Fruit fly (Drosophila melanogaster) whole organism, embryonic: ENCODE measurements around the gene Sdhaf3.
A peak's percentile ranks its signal among the peaks of the same experiment; 100 is the strongest.

Experiments
- Adf1 ChIP-seq: fragments of 200-800 bp; sonication (Bioruptor generic); IDR thresholded peaks from 2 replicates; pipeline ENCODE4 v1.3.6; 2022; ENCODE audit warnings: missing biosample characterization, missing genetic modification characterization
- Antp ChIP-seq: fragments of 200-800 bp; sonication (Bioruptor generic); optimal IDR thresholded peaks from 3 replicates; lab custom pipeline; 2016; ENCODE audit warnings: missing biosample characterization, missing genetic modification characterization
- CG10959 ChIP-seq: fragments of 200-800 bp; sonication (Bioruptor generic); IDR thresholded peaks from 2 replicates; pipeline ENCODE4 v1.3.6; 2022; ENCODE audit warnings: missing biosample characterization, missing genetic modification characterization
- CG12155 ChIP-seq: fragments of 200-800 bp; sonication (Bioruptor generic); optimal IDR thresholded peaks from 3 replicates; lab custom pipeline; 2016; ENCODE audit warnings: missing biosample characterization, missing genetic modification characterization
- CG12942 ChIP-seq: fragments of 200-800 bp; sonication (Bioruptor generic); optimal IDR thresholded peaks from 3 replicates; lab custom pipeline; 2016; ENCODE audit warnings: missing biosample characterization, missing genetic modification characterization
- CG13424 ChIP-seq: fragments of 200-800 bp; sonication (Bioruptor generic); optimal IDR thresholded peaks from 2 replicates; lab custom pipeline; 2019; ENCODE audit warnings: missing biosample characterization, mild to moderate bottlenecking, missing genetic modification characterization, moderate library complexity
- CG15514 ChIP-seq: fragments of 200-800 bp; sonication (Bioruptor generic); optimal IDR thresholded peaks from 3 replicates; lab custom pipeline; 2017; ENCODE audit warnings: missing biosample characterization, missing genetic modification characterization, mild to moderate bottlenecking, moderate library complexity, missing genetic modification reagents
- CG15601 ChIP-seq: fragments of 200-800 bp; sonication (Bioruptor generic); optimal IDR thresholded peaks from 3 replicates; lab custom pipeline; 2019; ENCODE audit warnings: missing biosample characterization, mild to moderate bottlenecking, missing genetic modification characterization, moderate library complexity
- CG1603 ChIP-seq: fragments of 200-800 bp; sonication (Bioruptor generic); optimal IDR thresholded peaks from 2 replicates; lab custom pipeline; 2019; ENCODE audit warnings: missing biosample characterization, mild to moderate bottlenecking, missing genetic modification characterization, moderate library complexity
- CG16779 ChIP-seq: fragments of 200-800 bp; sonication (Bioruptor generic); IDR thresholded peaks from 2 replicates; pipeline ENCODE4 v1.3.6; 2022; ENCODE audit warnings: missing biosample characterization, missing genetic modification characterization
- CG17361 ChIP-seq: fragments of 200-800 bp; sonication (Bioruptor generic); IDR thresholded peaks from 3 replicates; pipeline ENCODE4 v1.3.6; 2022; ENCODE audit warnings: missing biosample characterization, missing genetic modification characterization
- CG17385 ChIP-seq: fragments of 200-800 bp; sonication (Bioruptor generic); optimal IDR thresholded peaks from 3 replicates; lab custom pipeline; 2018; ENCODE audit warnings: missing biosample characterization, mild to moderate bottlenecking, missing genetic modification characterization
- CG2116 ChIP-seq: fragments of 200-800 bp; sonication (Bioruptor generic); optimal IDR thresholded peaks from 3 replicates; lab custom pipeline; 2018; ENCODE audit warnings: missing biosample characterization, mild to moderate bottlenecking, missing genetic modification characterization
- CG2120 ChIP-seq: fragments of 200-800 bp; sonication (Bioruptor generic); optimal IDR thresholded peaks from 3 replicates; lab custom pipeline; 2016; ENCODE audit warnings: missing biosample characterization, missing genetic modification characterization
- CG2712 ChIP-seq: fragments of 200-800 bp; optimal IDR thresholded peaks from 3 replicates; lab custom pipeline; 2019; ENCODE audit warnings: missing biosample characterization, mild to moderate bottlenecking, missing genetic modification characterization, moderate library complexity
- CG31224 ChIP-seq: fragments of 200-800 bp; sonication (Bioruptor generic); IDR thresholded peaks from 2 replicates; pipeline ENCODE4 v1.3.6; 2022; ENCODE audit warnings: missing biosample characterization, missing genetic modification characterization
- CG3163 ChIP-seq: fragments of 200-800 bp; sonication (Bioruptor generic); optimal IDR thresholded peaks from 3 replicates; lab custom pipeline; 2016; ENCODE audit warnings: missing biosample characterization, missing genetic modification characterization
- CG4360 ChIP-seq: fragments of 200-800 bp; sonication (Bioruptor generic); IDR thresholded peaks from 2 replicates; pipeline ENCODE4 v1.3.6; 2022; ENCODE audit warnings: missing biosample characterization, missing genetic modification characterization
- CG4404 ChIP-seq: fragments of 200-800 bp; sonication (Bioruptor generic); IDR thresholded peaks from 2 replicates; pipeline ENCODE4 v1.3.6; 2022; ENCODE audit warnings: missing biosample characterization, missing genetic modification characterization
- CG6272 ChIP-seq: fragments of 200-800 bp; sonication (Bioruptor generic); IDR thresholded peaks from 2 replicates; pipeline ENCODE4 v1.3.6; 2022; ENCODE audit warnings: missing biosample characterization, missing genetic modification characterization
- CG8290 ChIP-seq, 3 experiments: fragments of 200-800 bp; sonication (Bioruptor generic); optimal IDR thresholded peaks; 2 replicates each; lab custom pipeline; 2016 to 2019; ENCODE audit warnings: missing biosample characterization in 3 of 3, missing genetic modification characterization in 3 of 3, mild to moderate bottlenecking in 2 of 3, moderate library complexity in 1 of 3
- CG8944 ChIP-seq: fragments of 200-800 bp; sonication (Bioruptor generic); optimal IDR thresholded peaks from 3 replicates; lab custom pipeline; 2016; ENCODE audit warnings: missing biosample characterization, missing genetic modification characterization
- CG9932 ChIP-seq: fragments of 200-800 bp; sonication (Bioruptor generic); IDR thresholded peaks from 2 replicates; pipeline ENCODE4 v1.3.6; 2022; ENCODE audit warnings: missing biosample characterization, missing genetic modification characterization
- Dll ChIP-seq: fragments of 200-800 bp; sonication (Bioruptor generic); IDR thresholded peaks from 4 replicates; pipeline ENCODE4 v1.3.6; 2022; ENCODE audit warnings: missing biosample characterization, missing genetic modification characterization; ENCODE audit not compliant: partially characterized antibody
- Dp ChIP-seq: fragments of 200-800 bp; sonication (Bioruptor generic); optimal IDR thresholded peaks from 2 replicates; lab custom pipeline; 2018; ENCODE audit warnings: missing biosample characterization, mild to moderate bottlenecking, missing genetic modification characterization, moderate library complexity
- HLH4C ChIP-seq: fragments of 200-800 bp; sonication (Bioruptor generic); IDR thresholded peaks from 3 replicates; pipeline ENCODE4 v1.3.6; 2022; ENCODE audit warnings: missing biosample characterization, missing genetic modification characterization; ENCODE audit not compliant: partially characterized antibody
- NC2β ChIP-seq: fragments of 200-800 bp; sonication (Bioruptor generic); optimal IDR thresholded peaks from 2 replicates; lab custom pipeline; 2016; ENCODE audit warnings: missing biosample characterization, missing genetic modification characterization
- NFAT ChIP-seq: fragments of 200-800 bp; sonication (Bioruptor generic); IDR thresholded peaks from 2 replicates; pipeline ENCODE4 v1.3.6; 2022; ENCODE audit warnings: missing biosample characterization, missing genetic modification characterization
- Nf-YC ChIP-seq: fragments of 200-800 bp; optimal IDR thresholded peaks from 3 replicates; lab custom pipeline; 2019; ENCODE audit warnings: missing biosample characterization, mild to moderate bottlenecking, missing genetic modification characterization, moderate library complexity
- NfI ChIP-seq: fragments of 200-800 bp; sonication (Bioruptor generic); optimal IDR thresholded peaks from 3 replicates; lab custom pipeline; 2018; ENCODE audit warnings: missing biosample characterization, mild to moderate bottlenecking, missing genetic modification characterization, moderate library complexity
- Pdp1 ChIP-seq, 2 experiments: fragments of 200-800 bp; sonication (Bioruptor generic); optimal IDR thresholded peaks; 3 replicates each; lab custom pipeline; 2016; ENCODE audit warnings: missing biosample characterization in 2 of 2, missing genetic modification characterization in 2 of 2, mild to moderate bottlenecking in 1 of 2, moderate library complexity in 1 of 2
- Rfx ChIP-seq: fragments of 200-800 bp; sonication (Bioruptor generic); IDR thresholded peaks from 2 replicates; pipeline ENCODE4 v1.3.6; 2022; ENCODE audit warnings: missing biosample characterization, missing genetic modification characterization
- Sin3A ChIP-seq: fragments of >200 bp; optimal IDR thresholded peaks from 2 replicates; lab custom pipeline; 2018
- Stat92E ChIP-seq, 3 experiments: fragments of >200 bp in 2 of 3; fragments of 200-800 bp in 1 of 3; sonication (Bioruptor generic) in 1 of 3; optimal IDR thresholded peaks; 2 replicates each; lab custom pipeline; 2017 to 2019; ENCODE audit warnings: missing biosample characterization in 3 of 3, missing genetic modification characterization in 3 of 3, mild to moderate bottlenecking in 1 of 3, moderate library complexity in 1 of 3
- cwo ChIP-seq: fragments of 200-800 bp; sonication (Bioruptor generic); optimal IDR thresholded peaks from 3 replicates; lab custom pipeline; 2017; ENCODE audit warnings: missing biosample characterization, missing genetic modification characterization, mild to moderate bottlenecking, moderate library complexity, missing genetic modification reagents
- jigr1 ChIP-seq: fragments of 200-800 bp; sonication (Bioruptor generic); IDR thresholded peaks from 3 replicates; pipeline ENCODE4 v1.3.6; 2022; ENCODE audit warnings: missing biosample characterization, missing genetic modification characterization
- kah ChIP-seq: fragments of 200-800 bp; sonication (Bioruptor generic); optimal IDR thresholded peaks from 2 replicates; lab custom pipeline; 2018; ENCODE audit warnings: missing biosample characterization, mild to moderate bottlenecking, missing genetic modification characterization
- lbe ChIP-seq: fragments of 200-800 bp; sonication (Bioruptor generic); optimal IDR thresholded peaks from 2 replicates; lab custom pipeline; 2016; ENCODE audit warnings: missing biosample characterization, mild to moderate bottlenecking, missing genetic modification characterization
- lov ChIP-seq, 2 experiments: fragments of 200-800 bp in 1 of 2; fragments of >200 bp in 1 of 2; sonication (Bioruptor generic) in 1 of 2; IDR thresholded peaks in 1 of 2; optimal IDR thresholded peaks in 1 of 2; 2 replicates in 1 of 2; 3 replicates in 1 of 2; pipeline versions ENCODE4 v1.3.6 to Lab custom; 2017 to 2022; ENCODE audit warnings: missing biosample characterization in 1 of 2, missing genetic modification characterization in 1 of 2
- mirr ChIP-seq: fragments of 200-800 bp; sonication (Bioruptor generic); optimal IDR thresholded peaks from 3 replicates; lab custom pipeline; 2018; ENCODE audit warnings: missing biosample characterization, mild to moderate bottlenecking, missing genetic modification characterization
- row ChIP-seq: fragments of 200-800 bp; sonication (Bioruptor generic); IDR thresholded peaks from 3 replicates; pipeline ENCODE4 v1.3.6; 2022; ENCODE audit warnings: missing biosample characterization, missing genetic modification characterization
- scrt ChIP-seq: fragments of 200-800 bp; sonication (Bioruptor generic); optimal IDR thresholded peaks from 2 replicates; lab custom pipeline; 2018; ENCODE audit warnings: missing biosample characterization, mild to moderate bottlenecking, missing genetic modification characterization, moderate library complexity
- sens ChIP-seq: fragments of 200-800 bp; sonication (Bioruptor generic); peaks from one replicate; lab custom pipeline; 2016; ENCODE audit warnings: missing biosample characterization, missing genetic modification characterization
- slbo ChIP-seq: fragments of 200-800 bp; sonication (Bioruptor generic); IDR thresholded peaks from 2 replicates; pipeline ENCODE4 v1.3.6; 2022; ENCODE audit warnings: missing biosample characterization, missing genetic modification characterization
- trem ChIP-seq: fragments of 200-800 bp; optimal IDR thresholded peaks from 3 replicates; lab custom pipeline; 2019; ENCODE audit warnings: missing biosample characterization, mild to moderate bottlenecking, missing genetic modification characterization, moderate library complexity
- unc-4 ChIP-seq: fragments of 200-800 bp; sonication (Bioruptor generic); IDR thresholded peaks from 2 replicates; pipeline ENCODE4 v1.3.6; 2022; ENCODE audit warnings: missing biosample characterization, missing genetic modification characterization; ENCODE audit not compliant: partially characterized antibody
- vvl ChIP-seq: fragments of 200-800 bp; sonication (Bioruptor generic); IDR thresholded peaks from 2 replicates; pipeline ENCODE4 v1.3.6; 2022; ENCODE audit warnings: missing biosample characterization, missing genetic modification characterization
- wek ChIP-seq: fragments of 200-800 bp; sonication (Bioruptor generic); optimal IDR thresholded peaks from 3 replicates; lab custom pipeline; 2018; ENCODE audit warnings: missing biosample characterization, mild to moderate bottlenecking, missing genetic modification characterization, moderate library complexity

The Sdhaf3 gene

DNA sequence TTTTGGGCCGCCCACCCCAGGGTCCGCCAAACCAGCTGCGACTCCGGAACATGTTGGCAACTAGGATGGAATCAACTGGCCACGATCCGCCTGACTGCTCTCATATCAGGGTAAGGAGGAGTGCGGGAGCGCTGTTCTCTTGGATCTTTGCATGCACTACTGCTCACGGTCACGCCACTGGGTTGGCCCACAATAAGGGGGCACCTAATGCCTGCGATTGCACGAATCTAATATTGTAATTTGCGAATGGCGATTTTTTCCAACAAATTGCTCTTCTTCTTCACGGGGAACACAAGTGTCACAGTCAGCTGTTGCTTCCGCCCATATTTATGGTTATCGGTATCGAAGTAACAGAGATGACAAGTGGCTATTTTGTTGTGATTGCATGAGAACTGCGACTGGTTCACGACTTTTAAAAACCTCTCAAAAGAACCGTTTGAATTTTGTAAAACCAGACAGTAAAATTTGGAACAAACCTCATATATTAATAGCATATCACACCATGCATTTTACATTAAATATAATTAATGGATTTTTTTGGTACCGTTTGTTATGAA, 40.8 kb downstream of the Sdhaf3 start, which contains the start of gene ema (continued):
- TF ChIP-seq scrt (GFP tag; lab: Kevin White, UChicago) = peak; percentile 89
- TF ChIP-seq Rfx (GFP tag; lab: Robert Waterston, UW) = peak; percentile 49; the same call in 1 of the 2 replicates
- TF ChIP-seq wek = no peak
- TF ChIP-seq CG4404 (GFP tag; lab: Robert Waterston, UW) = no peak
- TF ChIP-seq Dll (GFP tag; lab: Robert Waterston, UW) = peak; percentile 46; the same call in 2 of the 4 replicates
- TF ChIP-seq CG12942 = peak; percentile 3
- peak; percentile 7 for TF ChIP-seq Sin3A (lab: Kevin White, UChicago)
- peak; percentile 1 for TF ChIP-seq Antp (GFP tag; lab: Kevin White, UChicago)
- peak; percentile 36 for TF ChIP-seq Dp (GFP tag; lab: Kevin White, UChicago)
- TF ChIP-seq mirr (GFP tag; lab: Kevin White, UChicago) = peak; percentile 34
- TF ChIP-seq lbe (GFP tag; lab: Kevin White, UChicago) = peak; percentile 0
- 0 out of 2 replicates have a peak, but pooled peaks have one; percentile 9 for TF ChIP-seq CG6272
- TF ChIP-seq NC2β (GFP tag; lab: Kevin White, UChicago) = peak; percentile 16
- TF ChIP-seq CG15514 (GFP tag; lab: Kevin White, UChicago) = peak; percentile 98
- TF ChIP-seq jigr1 (GFP tag; lab: Robert Waterston, UW) = no peak
- TF ChIP-seq unc-4 (GFP tag; lab: Robert Waterston, UW) = 0 out of 2 replicates have a peak, but pooled peaks have one; percentile 32
- peak in 1 of 3 experiments; percentile 10 for TF ChIP-seq Stat92E (GFP tag; optimal IDR thresholded peaks at IDR 0.05; lab: Kevin White, UChicago)
- no peak for TF ChIP-seq cwo (GFP tag; lab: Kevin White, UChicago)
- TF ChIP-seq row (GFP tag; lab: Robert Waterston, UW) = peak; percentile 90
- TF ChIP-seq vvl (GFP tag; lab: Robert Waterston, UW) = 0 out of 2 replicates have a peak, but pooled peaks have one; percentile 40
- no peak for TF ChIP-seq lov (optimal IDR thresholded peaks at IDR 0.05; lab: Kevin White, UChicago)
- no peak for TF ChIP-seq lov (GFP tag; IDR thresholded peaks at IDR 0.05; lab: Robert Waterston, UW)
- 0 out of 2 replicates have a peak, but pooled peaks have one; percentile 12 for TF ChIP-seq CG31224 (GFP tag; lab: Robert Waterston, UW)
- TF ChIP-seq CG15601 (tag; lab: Kevin White, UChicago) = peak; percentile 4
- peak; percentile 62 for TF ChIP-seq CG2120 (GFP tag; lab: Kevin White, UChicago)
- peak; percentile 81 for TF ChIP-seq sens (GFP tag; lab: Kevin White, UChicago)
- 0 out of 2 replicates have a peak, but pooled peaks have one; percentile 30 for TF ChIP-seq CG4360 (GFP tag; lab: Robert Waterston, UW)
- no peak for TF ChIP-seq CG10959 (GFP tag; lab: Robert Waterston, UW)
- peak; percentile 45 for TF ChIP-seq CG2712 (tag; lab: Kevin White, UChicago)
- TF ChIP-seq CG17385 (GFP tag; lab: Kevin White, UChicago) = peak; percentile 97
- TF ChIP-seq slbo (GFP tag; lab: Robert Waterston, UW) = peak; percentile 56
- peak; percentile 71 for TF ChIP-seq kah
- peak; percentile 59 for TF ChIP-seq CG9932
- peak; percentile 63 for TF ChIP-seq CG1603
- TF ChIP-seq NfI (GFP tag; lab: Kevin White, UChicago) = peak; percentile 11
- no peak for TF ChIP-seq CG12155 (GFP tag; lab: Kevin White, UChicago)
- TF ChIP-seq CG8290 (GFP tag; optimal IDR thresholded peaks at IDR 0.05; lab: Kevin White, UChicago) = peak; percentile 22
- peak in 1 of 2 experiments; percentile 7 for TF ChIP-seq CG8290 (tag; optimal IDR thresholded peaks at IDR 0.05; lab: Kevin White, UChicago)
- peak; percentile 51; the same call in 1 of the 3 replicates for TF ChIP-seq HLH4C (GFP tag; lab: Robert Waterston, UW)
- peak; percentile 20; the same call in 1 of the 2 replicates for TF ChIP-seq Adf1 (GFP tag; lab: Robert Waterston, UW)
- no peak for TF ChIP-seq CG3163
- TF ChIP-seq CG17361 (GFP tag; lab: Robert Waterston, UW) = peak; percentile 17; the same call in 1 of the 3 replicates
- peak; percentile 39 for TF ChIP-seq Nf-YC (tag; lab: Kevin White, UChicago)
- peak; percentile 54 for TF ChIP-seq trem (tag; lab: Kevin White, UChicago)
- TF ChIP-seq CG13424 (tag; lab: Kevin White, UChicago) = peak; percentile 34
- TF ChIP-seq CG16779 = no peak
- TF ChIP-seq CG2116 (GFP tag; lab: Kevin White, UChicago) = peak; percentile 61
- TF ChIP-seq Pdp1 (GFP tag; optimal IDR thresholded peaks at IDR 0.05; lab: Kevin White, UChicago) = peak in 1 of 2 experiments; percentile 50
- TF ChIP-seq NFAT (GFP tag; lab: Robert Waterston, UW) = peak; percentile 31; the same call in 1 of the 2 replicates
- TF ChIP-seq CG8944 = peak; percentile 8
